Worm (Caenorhabditis elegans): ENCODE data around the gene sre-33.

Gene sre-33

DNA sequence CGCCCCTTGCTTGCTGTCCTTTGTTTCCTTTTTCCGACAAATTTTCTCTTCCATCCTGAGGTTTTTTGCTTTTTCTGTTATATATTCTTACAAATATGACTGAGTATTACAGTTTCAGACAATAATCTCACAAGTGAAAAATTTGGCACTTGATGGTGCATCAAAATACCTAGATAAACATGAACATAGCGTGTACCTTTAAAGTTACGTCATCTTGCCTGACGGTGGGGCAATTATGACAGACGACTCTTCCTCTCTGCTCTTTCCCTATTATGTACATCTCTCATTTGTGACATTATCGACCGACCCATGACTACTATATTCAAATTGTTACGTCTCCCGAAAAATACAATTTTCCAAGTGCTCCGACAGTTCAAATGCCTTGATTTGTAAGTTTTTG, 29.5 kb downstream of the sre-33 start, which contains the start of gene fbxb-102 (continued):
- TF ChIP-seq dpff-1 (tag; optimal IDR thresholded peaks at IDR 0.05) (no peak), ama-1 (optimal IDR thresholded peaks at IDR 0.05) (no peak), ama-1 (GFP tag; optimal IDR thresholded peaks at IDR 0.05) (no peak), nfya-1 (tag; optimal IDR thresholded peaks at IDR 0.05; ENCODE audit: borderline replicate concordance, insufficient read depth) (no peak), let-607 (tag; optimal IDR thresholded peaks at IDR 0.05) (no peak), ceh-27 (GFP tag; optimal IDR thresholded peaks at IDR 0.05) (no peak)

DNA sequence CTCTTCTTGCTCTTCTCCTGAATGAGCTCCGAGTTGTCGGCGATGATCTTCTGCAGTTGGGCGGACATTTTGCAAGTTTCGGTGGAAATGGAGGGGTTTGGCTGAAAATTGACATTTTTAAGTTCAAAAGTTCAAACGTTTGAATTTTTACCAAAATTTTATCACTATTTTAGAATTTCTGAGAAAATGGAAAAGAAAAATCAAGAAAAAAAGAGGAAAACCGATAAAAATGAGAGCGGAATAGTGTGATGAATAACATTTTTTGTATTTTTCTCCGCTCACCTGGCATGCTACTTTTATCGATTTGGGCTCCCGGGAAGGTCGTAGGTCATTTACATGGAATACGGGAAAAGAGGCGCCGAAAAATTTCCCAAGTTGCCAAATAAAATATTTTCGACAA, 32.0 kb downstream of the sre-33 start, which contains the start of gene F15A4.10:
Gene F15A4.10 (minus strand): TSS at position 101 of the 400 bp plus-strand sequence.
- TF ChIP-seq nhr-120 (GFP tag; IDR thresholded peaks at IDR 0.05) (no peak), snpc-1.3 (tag; optimal IDR thresholded peaks at IDR 0.05; ENCODE audit: insufficient read depth) (no peak), efl-1 (GFP tag; optimal IDR thresholded peaks at IDR 0.05) (no peak), pha-4 (tag; optimal IDR thresholded peaks at IDR 0.05) (no peak), attf-3 (GFP tag; conservative IDR thresholded peaks at IDR 0.05) (no peak), ama-1 (optimal IDR thresholded peaks at IDR 0.05) (no peak), ama-1 (GFP tag; optimal IDR thresholded peaks at IDR 0.05) (no peak), aptf-2 (GFP tag; conservative IDR thresholded peaks at IDR 0.05) (no peak), Y67H2A.10 (GFP tag; conservative IDR thresholded peaks at IDR 0.05) (no peak), madf-10 (tag; optimal IDR thresholded peaks at IDR 0.05) (no peak)

DNA sequence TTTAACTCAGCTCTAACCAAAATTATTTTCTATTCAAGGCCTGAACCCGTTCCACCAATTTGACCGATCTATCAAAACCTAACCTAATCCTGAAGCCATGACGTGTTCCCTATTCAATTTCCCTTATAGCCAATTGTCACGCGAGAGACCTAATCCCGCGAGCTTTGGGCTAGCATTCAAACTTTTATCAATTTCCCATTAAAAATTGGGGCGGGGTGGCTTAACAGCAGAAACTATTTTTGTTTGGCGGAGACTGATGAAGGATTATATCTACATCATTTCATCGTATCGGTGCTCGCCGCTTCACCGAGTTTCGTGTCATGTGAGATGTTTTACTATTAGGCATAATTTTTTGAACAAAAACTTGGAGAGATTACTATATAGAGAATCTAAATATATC, 35.7 kb downstream of the sre-33 start:
- no peak for TF ChIP-seq F57A8.1 (GFP tag; optimal IDR thresholded peaks at IDR 0.05)
- no peak for TF ChIP-seq tbx-9 (tag; optimal IDR thresholded peaks at IDR 0.05; ENCODE audit: borderline replicate concordance)
- no peak for TF ChIP-seq ztf-25 (GFP tag; IDR thresholded peaks at IDR 0.05)
- TF ChIP-seq egl-18 (GFP tag; IDR thresholded peaks at IDR 0.05): no peak
- TF ChIP-seq ceh-58 (GFP tag; IDR thresholded peaks at IDR 0.05): no peak
- no peak for TF ChIP-seq nfya-1 (tag; optimal IDR thresholded peaks at IDR 0.05; ENCODE audit: borderline replicate concordance, insufficient read depth)
- no peak for TF ChIP-seq nhr-27 (tag; optimal IDR thresholded peaks at IDR 0.05)
- no peak for TF ChIP-seq ceh-40 (GFP tag; IDR thresholded peaks at IDR 0.05)
- TF ChIP-seq nfyb-1 (GFP tag; IDR thresholded peaks at IDR 0.05): no peak
- TF ChIP-seq atf-7 (tag; optimal IDR thresholded peaks at IDR 0.05): no peak

DNA sequence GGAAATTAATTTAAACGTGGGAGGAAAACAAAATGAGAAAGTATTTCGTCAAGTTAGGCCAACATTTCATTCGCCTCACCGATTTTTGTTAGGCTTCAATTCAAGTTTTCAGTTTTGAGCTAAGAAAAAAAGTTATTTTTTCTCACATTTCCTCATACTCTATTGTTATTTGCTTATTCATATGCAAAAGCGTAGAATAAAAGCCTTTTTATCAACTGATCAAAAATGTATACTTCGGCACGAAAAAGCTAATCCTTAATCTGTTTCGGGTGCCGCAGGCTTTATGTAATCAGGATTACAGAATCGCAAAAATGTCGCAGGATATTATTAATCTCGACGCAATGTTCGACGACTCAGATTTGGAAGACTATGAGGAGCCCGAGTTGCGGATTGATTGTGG, 36.8 kb downstream of the sre-33 start, which contains the start of gene T21B4.15:
Gene T21B4.15 (plus strand): TSS at position 301 of the 400 bp plus-strand sequence.
- TF ChIP-seq F33H1.4 (GFP tag; IDR thresholded peaks at IDR 0.05) (no peak), K11D2.4 (GFP tag; IDR thresholded peaks at IDR 0.05) (no peak), ceh-91 (GFP tag; IDR thresholded peaks at IDR 0.05) (no peak), ztf-22 (GFP tag; optimal IDR thresholded peaks at IDR 0.05) (no peak), attf-5 (GFP tag; optimal IDR thresholded peaks at IDR 0.05) (no peak), ceh-79 (tag; optimal IDR thresholded peaks at IDR 0.05) (no peak), nfyb-1 (GFP tag; IDR thresholded peaks at IDR 0.05) (no peak), B0336.3 (GFP tag; IDR thresholded peaks at IDR 0.05) (no peak), ama-1 (optimal IDR thresholded peaks at IDR 0.05) (no peak), ama-1 (GFP tag; optimal IDR thresholded peaks at IDR 0.05) (no peak), egl-44 (GFP tag; IDR thresholded peaks at IDR 0.05) (no peak), ceh-40 (GFP tag; IDR thresholded peaks at IDR 0.05) (no peak), hsf-1 (GFP tag; IDR thresholded peaks at IDR 0.05) (no peak), aptf-3 (GFP tag; IDR thresholded peaks at IDR 0.05) (no peak)

DNA sequence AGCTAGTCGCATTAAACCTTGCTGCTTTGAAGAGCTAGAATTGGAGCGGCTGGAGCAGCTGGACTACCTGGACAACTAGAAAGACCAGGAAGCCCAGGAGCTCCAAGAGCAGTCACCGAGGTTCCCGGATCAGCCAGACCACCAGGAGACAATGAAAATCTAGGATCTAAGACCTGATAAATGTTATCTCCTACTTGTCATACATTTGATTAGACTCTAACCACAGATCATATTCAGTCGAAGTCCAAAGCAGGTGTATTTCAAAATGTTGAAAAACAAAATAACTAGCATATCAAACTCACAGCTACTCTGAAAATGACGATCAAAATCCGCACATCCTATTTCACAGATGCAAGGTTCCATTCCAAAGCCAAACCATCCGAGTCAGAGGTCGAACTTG, 38.8 kb downstream of the sre-33 start, which contains the start of gene srz-6:
Gene srz-6 (plus strand): TSS at position 301 of the 400 bp plus-strand sequence.
- TF ChIP-seq zfh-2 (GFP tag; conservative IDR thresholded peaks at IDR 0.05) (0 out of 2 replicates have a peak, but pooled peaks have one; percentile 29), unc-62 (GFP tag; optimal IDR thresholded peaks at IDR 0.05) (no peak)

Data from whole organism, young adult.